Worm (Caenorhabditis elegans): ENCODE data around the gene F26C11.3.

F26C11.3 gene

ce11 chrII:9888549-9888948 lies 26.4 kb downstream of the F26C11.3 start:
- TF ChIP-seq mep-1 (tag; optimal IDR thresholded peaks at IDR 0.05) = no peak
- TF ChIP-seq zag-1 (tag; optimal IDR thresholded peaks at IDR 0.05) = no peak
- TF ChIP-seq fos-1 (tag; optimal IDR thresholded peaks at IDR 0.05) = no peak
- no peak for TF ChIP-seq pax-3 (tag; optimal IDR thresholded peaks at IDR 0.05)
- TF ChIP-seq ztf-11 (tag; optimal IDR thresholded peaks at IDR 0.05) = no peak
- TF ChIP-seq grh-1 (GFP tag; IDR thresholded peaks at IDR 0.05) = no peak
- TF ChIP-seq egl-13 (tag; optimal IDR thresholded peaks at IDR 0.05) = no peak

ce11 chrII:9886216-9886615 lies 28.7 kb downstream of the F26C11.3 start, which contains the start of gene algn-8:
TSS of gene algn-8 (minus strand) at chrII:9886442.
- no peak for TF ChIP-seq zag-1 (tag; optimal IDR thresholded peaks at IDR 0.05)
- TF ChIP-seq jun-1 (tag; optimal IDR thresholded peaks at IDR 0.05) = no peak
- no peak for TF ChIP-seq mdl-1 (tag; optimal IDR thresholded peaks at IDR 0.05)
- TF ChIP-seq nhr-19 (GFP tag; conservative IDR thresholded peaks at IDR 0.05) = no peak
- no peak for TF ChIP-seq unc-98 (GFP tag; IDR thresholded peaks at IDR 0.05)
- no peak for TF ChIP-seq vab-15 (tag; optimal IDR thresholded peaks at IDR 0.05)
- TF ChIP-seq hlh-17 (GFP tag; optimal IDR thresholded peaks at IDR 0.05; ENCODE audit: borderline replicate concordance) = no peak

- TF ChIP-seq efl-3 (GFP tag; optimal IDR thresholded peaks at IDR 0.05) (no peak), C16A3.4 (tag; optimal IDR thresholded peaks at IDR 0.05) (no peak), snu-23 (GFP tag; optimal IDR thresholded peaks at IDR 0.05) (no peak), nhr-85 (tag) (peak; percentile 61), ztf-11 (tag; optimal IDR thresholded peaks at IDR 0.05) (no peak), ztf-4 (tag; optimal IDR thresholded peaks at IDR 0.05) (no peak), blmp-1 (tag; optimal IDR thresholded peaks at IDR 0.05) (peak; percentile 85), lin-13 (GFP tag; optimal IDR thresholded peaks at IDR 0.05) (no peak), elt-2 (tag; optimal IDR thresholded peaks at IDR 0.05) (no peak), mef-2 (tag; optimal IDR thresholded peaks at IDR 0.05) (no peak), elt-3 (tag; optimal IDR thresholded peaks at IDR 0.05) (peak in 4 of 6 experiments; percentile 16 to 64 (median 45))
Measured at ce11 chrII:9880826-9881225, 34.1 kb downstream of the F26C11.3 start, which contains the start of gene C08H9.15. TSS of gene C08H9.15 (plus strand) at chrII:9881193.

ce11 chrII:9879815-9880214 lies 35.1 kb downstream of the F26C11.3 start:
- TF ChIP-seq ztf-11 (tag; optimal IDR thresholded peaks at IDR 0.05) (no peak), blmp-1 (tag; optimal IDR thresholded peaks at IDR 0.05) (peak; percentile 97), dsc-1 (tag; optimal IDR thresholded peaks at IDR 0.05) (no peak), unc-98 (GFP tag; IDR thresholded peaks at IDR 0.05) (no peak)

ce11 chrII:9874508-9875229 lies 40.2 kb downstream of the F26C11.3 start, which contains the start of the genes chil-2 and ctsa-3.2:
TSS of gene chil-2 (minus strand) at chrII:9874608.
TSS of gene ctsa-3.2 (plus strand) at chrII:9875179.
- TF ChIP-seq egl-13 (tag; optimal IDR thresholded peaks at IDR 0.05) (no peak), hpl-2 (GFP tag; optimal IDR thresholded peaks at IDR 0.05) (no peak), unc-62 (GFP tag; optimal IDR thresholded peaks at IDR 0.05) (no peak), ces-1 (GFP tag; optimal IDR thresholded peaks at IDR 0.05) (no peak), nhr-28 (tag; optimal IDR thresholded peaks at IDR 0.05) (no peak), ceh-82 (tag; optimal IDR thresholded peaks at IDR 0.05) (no peak), hlh-4 (tag; optimal IDR thresholded peaks at IDR 0.05) (no peak), nhr-12 (tag; optimal IDR thresholded peaks at IDR 0.05) (no peak), sptf-1 (tag; optimal IDR thresholded peaks at IDR 0.05) (no peak), grh-1 (GFP tag; IDR thresholded peaks at IDR 0.05) (no peak), elt-2 (tag; optimal IDR thresholded peaks at IDR 0.05) (no peak), rnt-1 (tag; optimal IDR thresholded peaks at IDR 0.05) (no peak)
